Worm (Caenorhabditis elegans): Measurements from ENCODE around the gene clec-66.

ce11 chrII:12866079-12866478, 38.1 kb upstream of the clec-66 start:
- TF ChIP-seq ceh-31 (tag; optimal IDR thresholded peaks at IDR 0.05) (no peak), elt-4 (tag; optimal IDR thresholded peaks at IDR 0.05) (no peak), pha-2 (tag; optimal IDR thresholded peaks at IDR 0.05) (no peak), nhr-11 (tag; optimal IDR thresholded peaks at IDR 0.05) (no peak), hlh-8 (tag; optimal IDR thresholded peaks at IDR 0.05) (no peak)
